Fruit fly (Drosophila melanogaster): Measurements from ENCODE around the gene CG1637.

- TF ChIP-seq cic (GFP tag; optimal IDR thresholded peaks at IDR 0.05) (no peak), bab1 (GFP tag; optimal IDR thresholded peaks at IDR 0.05) (no peak), kay (GFP tag; ENCODE audit: borderline replicate concordance) (no peak), Clk (GFP tag; optimal IDR thresholded peaks at IDR 0.05) (no peak), CG12768 (GFP tag; optimal IDR thresholded peaks at IDR 0.05) (no peak), CG1620 (GFP tag; optimal IDR thresholded peaks at IDR 0.05) (no peak)
Measured at dm6 chrX:10906222-10906866, 28.7 kb upstream of the CG1637 start.
